Fruit fly (Drosophila melanogaster) whole organism, pupa: Measurements from ENCODE around the gene Ppi1.

Experiments
- CG15710 ChIP-seq: fragments of 200-800 bp; sonication (Bioruptor generic); optimal IDR thresholded peaks from 2 replicates; lab custom pipeline; 2018; ENCODE audit warnings: missing biosample characterization, mild to moderate bottlenecking, missing genetic modification characterization, moderate library complexity
- CG17806 ChIP-seq: fragments of 200-800 bp; sonication (Bioruptor generic); optimal IDR thresholded peaks from 2 replicates; lab custom pipeline; 2018; ENCODE audit warnings: missing biosample characterization, mild to moderate bottlenecking, missing genetic modification characterization, moderate library complexity
- rn ChIP-seq: fragments of 200-800 bp; sonication (Bioruptor generic); IDR thresholded peaks from 2 replicates; pipeline ENCODE4 v1.3.6; 2022; ENCODE audit warnings: missing biosample characterization, missing genetic modification characterization

DNA sequence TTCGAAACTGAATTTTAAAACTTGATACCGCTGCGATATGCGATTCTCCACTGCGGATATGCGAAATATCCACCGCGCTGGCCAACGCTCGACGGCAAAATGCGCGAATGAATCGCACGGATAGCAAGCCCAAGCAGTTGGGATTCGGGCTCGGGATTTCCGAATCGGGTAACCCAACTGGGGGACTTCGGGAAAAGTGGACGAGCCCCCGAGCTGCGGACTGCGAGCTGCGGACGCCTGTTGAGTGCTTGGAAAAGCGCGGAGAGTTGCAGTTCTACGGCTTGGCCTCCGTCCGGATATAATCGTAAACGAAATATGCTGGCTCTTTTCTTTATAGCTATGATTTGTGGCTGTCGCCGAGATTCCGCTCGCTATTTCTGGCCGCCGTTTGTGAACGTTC is 20.6 kb upstream of the Ppi1 start, which contains the start of gene AdoR:
- no peak for TF ChIP-seq CG15710 (tag; lab: Kevin White, UChicago)
- no peak for TF ChIP-seq CG17806
- TF ChIP-seq rn: no peak
